Fruit fly (Drosophila melanogaster) whole organism, embryonic: Measurements from ENCODE around the gene Acp26Aa.

Experiments
- C15 ChIP-seq: fragments of 200-800 bp; sonication (Bioruptor generic); IDR thresholded peaks from 3 replicates; pipeline ENCODE4 v1.3.6; 2022; ENCODE audit warnings: missing biosample characterization, missing genetic modification characterization
- CG10462 ChIP-seq: fragments of 200-800 bp; sonication (Bioruptor generic); optimal IDR thresholded peaks from 2 replicates; lab custom pipeline; 2016; ENCODE audit warnings: missing biosample characterization, missing genetic modification characterization
- CG12104 ChIP-seq: fragments of 200-800 bp; sonication (Bioruptor generic); optimal IDR thresholded peaks from 3 replicates; lab custom pipeline; 2016; ENCODE audit warnings: missing biosample characterization, missing genetic modification characterization
- CG12299 ChIP-seq: fragments of 200-800 bp; sonication (Bioruptor generic); optimal IDR thresholded peaks from 2 replicates; lab custom pipeline; 2018; ENCODE audit warnings: missing biosample characterization, mild to moderate bottlenecking, missing genetic modification characterization
- CG1647 ChIP-seq: fragments of 200-800 bp; sonication (Bioruptor generic); optimal IDR thresholded peaks from 3 replicates; lab custom pipeline; 2016; ENCODE audit warnings: missing biosample characterization, missing genetic modification characterization
- CG16863 ChIP-seq: fragments of 200-800 bp; sonication (Bioruptor generic); optimal IDR thresholded peaks from 3 replicates; lab custom pipeline; 2016; ENCODE audit warnings: missing biosample characterization, missing genetic modification characterization
- CG17385 ChIP-seq: fragments of 200-800 bp; sonication (Bioruptor generic); optimal IDR thresholded peaks from 3 replicates; lab custom pipeline; 2018; ENCODE audit warnings: missing biosample characterization, mild to moderate bottlenecking, missing genetic modification characterization
- CG17568 ChIP-seq: fragments of 200-800 bp; sonication (Bioruptor generic); optimal IDR thresholded peaks from 2 replicates; lab custom pipeline; 2018; ENCODE audit warnings: missing biosample characterization, mild to moderate bottlenecking, missing genetic modification characterization, moderate library complexity
- CG1792 ChIP-seq: fragments of 200-800 bp; sonication (Bioruptor generic); optimal IDR thresholded peaks from 2 replicates; lab custom pipeline; 2016; ENCODE audit warnings: missing biosample characterization, missing genetic modification characterization
- CG18764 ChIP-seq: fragments of 200-800 bp; sonication (Bioruptor generic); optimal IDR thresholded peaks from 3 replicates; lab custom pipeline; 2016; ENCODE audit warnings: missing biosample characterization, missing genetic modification characterization
- CG32767 ChIP-seq: fragments of 200-800 bp; sonication (Bioruptor generic); IDR thresholded peaks from 2 replicates; pipeline ENCODE4 v1.3.6; 2022; ENCODE audit warnings: missing biosample characterization, missing genetic modification characterization
- CG5180 ChIP-seq: fragments of 200-800 bp; sonication (Bioruptor generic); optimal IDR thresholded peaks from 3 replicates; lab custom pipeline; 2017; ENCODE audit warnings: missing biosample characterization, missing genetic modification characterization, mild to moderate bottlenecking, moderate library complexity, missing genetic modification reagents
- CG6765 ChIP-seq: fragments of 200-800 bp; sonication (Bioruptor generic); optimal IDR thresholded peaks from 3 replicates; lab custom pipeline; 2017; ENCODE audit warnings: missing biosample characterization, mild to moderate bottlenecking, missing genetic modification characterization
- CG7556 ChIP-seq: fragments of 200-800 bp; sonication (Bioruptor generic); optimal IDR thresholded peaks from 2 replicates; lab custom pipeline; 2017; ENCODE audit warnings: missing biosample characterization, mild to moderate bottlenecking, missing genetic modification characterization
- CG7839 ChIP-seq: fragments of 200-800 bp; sonication (Bioruptor generic); optimal IDR thresholded peaks from 3 replicates; lab custom pipeline; 2018; ENCODE audit warnings: missing biosample characterization, mild to moderate bottlenecking, missing genetic modification characterization, moderate library complexity
- CG8765 ChIP-seq: fragments of 200-800 bp; sonication (Bioruptor generic); IDR thresholded peaks from 2 replicates; pipeline ENCODE4 v1.3.6; 2022; ENCODE audit warnings: missing biosample characterization, missing genetic modification characterization
- CG8944 ChIP-seq: fragments of 200-800 bp; sonication (Bioruptor generic); optimal IDR thresholded peaks from 3 replicates; lab custom pipeline; 2016; ENCODE audit warnings: missing biosample characterization, missing genetic modification characterization
- CG9727 ChIP-seq: fragments of 200-800 bp; sonication (Bioruptor generic); optimal IDR thresholded peaks from 3 replicates; lab custom pipeline; 2017; ENCODE audit warnings: missing biosample characterization, mild to moderate bottlenecking, missing genetic modification characterization
- CkIIα-i1 ChIP-seq: fragments of 200-800 bp; sonication (Bioruptor generic); IDR thresholded peaks from 2 replicates; pipeline ENCODE4 v1.3.6; 2022; ENCODE audit warnings: missing biosample characterization, missing genetic modification characterization
- Doc2 ChIP-seq: fragments of 200-800 bp; sonication (Bioruptor generic); IDR thresholded peaks from 2 replicates; pipeline ENCODE4 v1.3.6; 2022; ENCODE audit warnings: missing biosample characterization, missing genetic modification characterization
- Dref ChIP-seq: fragments of 200-800 bp; sonication (Bioruptor generic); IDR thresholded peaks from 2 replicates; pipeline ENCODE4 v1.3.6; 2022; ENCODE audit warnings: missing biosample characterization, missing genetic modification characterization
- Fer2 ChIP-seq: fragments of 200-800 bp; sonication (Bioruptor generic); optimal IDR thresholded peaks from 2 replicates; lab custom pipeline; 2018; ENCODE audit warnings: missing biosample characterization, mild to moderate bottlenecking, missing genetic modification characterization, moderate library complexity
- Gug ChIP-seq: fragments of 200-800 bp; sonication (Bioruptor generic); IDR thresholded peaks from 4 replicates; pipeline ENCODE4 v1.3.6; 2022; ENCODE audit warnings: missing biosample characterization, missing genetic modification characterization
- Hey ChIP-seq: fragments of 200-800 bp; sonication (Bioruptor generic); optimal IDR thresholded peaks from 3 replicates; lab custom pipeline; 2018; ENCODE audit warnings: missing biosample characterization, mild to moderate bottlenecking, missing genetic modification characterization
- Hr39 ChIP-seq: fragments of >200 bp; optimal IDR thresholded peaks from 2 replicates; lab custom pipeline; 2017
- Hsf ChIP-seq: fragments of 200-800 bp; sonication (Bioruptor generic); optimal IDR thresholded peaks from 3 replicates; lab custom pipeline; 2016; ENCODE audit warnings: missing biosample characterization, missing genetic modification characterization
- MBD-R2 ChIP-seq: fragments of 200-800 bp; sonication (Bioruptor generic); IDR thresholded peaks from 2 replicates; pipeline ENCODE4 v1.3.6; 2022; ENCODE audit warnings: missing biosample characterization, missing genetic modification characterization
- NFAT ChIP-seq: fragments of 200-800 bp; sonication (Bioruptor generic); IDR thresholded peaks from 2 replicates; pipeline ENCODE4 v1.3.6; 2022; ENCODE audit warnings: missing biosample characterization, missing genetic modification characterization
- Nf-YC ChIP-seq: fragments of 200-800 bp; optimal IDR thresholded peaks from 3 replicates; lab custom pipeline; 2019; ENCODE audit warnings: missing biosample characterization, mild to moderate bottlenecking, missing genetic modification characterization, moderate library complexity
- Optix ChIP-seq: fragments of 200-800 bp; sonication (Bioruptor generic); IDR thresholded peaks from 3 replicates; pipeline ENCODE4 v1.3.6; 2022; ENCODE audit warnings: missing biosample characterization, missing genetic modification characterization
- Poxn ChIP-seq: fragments of 200-800 bp; sonication (Bioruptor generic); IDR thresholded peaks from 2 replicates; pipeline ENCODE4 v1.3.6; 2022; ENCODE audit warnings: missing biosample characterization, missing genetic modification characterization
- Tbp ChIP-seq: fragments of >200 bp; optimal IDR thresholded peaks from 2 replicates; lab custom pipeline; 2018; ENCODE audit warnings: missing biosample characterization, missing genetic modification characterization
- ara ChIP-seq: fragments of 200-800 bp; sonication (Bioruptor generic); IDR thresholded peaks from 2 replicates; pipeline ENCODE4 v1.3.6; 2022; ENCODE audit warnings: missing biosample characterization, missing genetic modification characterization
- crp ChIP-seq, 2 experiments: fragments of 200-800 bp; sonication (Bioruptor generic); optimal IDR thresholded peaks; 2 replicates in 1 of 2; 3 replicates in 1 of 2; lab custom pipeline; 2017; ENCODE audit warnings: missing biosample characterization in 2 of 2, missing genetic modification characterization in 2 of 2, mild to moderate bottlenecking in 1 of 2, moderate library complexity in 1 of 2
- dysf ChIP-seq: fragments of 200-800 bp; sonication (Bioruptor generic); IDR thresholded peaks from 3 replicates; pipeline ENCODE4 v1.3.6; 2022; ENCODE audit warnings: missing biosample characterization, missing genetic modification characterization
- ewg ChIP-seq: fragments of 200-800 bp; sonication (Bioruptor generic); optimal IDR thresholded peaks from 3 replicates; lab custom pipeline; 2017; ENCODE audit warnings: mild to moderate bottlenecking, missing biosample characterization, missing genetic modification reagents, missing genetic modification characterization
- gcm2 ChIP-seq: fragments of 200-800 bp; sonication (Bioruptor generic); optimal IDR thresholded peaks from 2 replicates; lab custom pipeline; 2016; ENCODE audit warnings: missing biosample characterization, missing genetic modification characterization
- gsb ChIP-seq: fragments of 200-800 bp; sonication (Bioruptor generic); IDR thresholded peaks from 2 replicates; pipeline ENCODE4 v1.3.6; 2022; ENCODE audit warnings: missing biosample characterization, missing genetic modification characterization
- her ChIP-seq: fragments of 200-800 bp; sonication (Bioruptor generic); optimal IDR thresholded peaks from 2 replicates; lab custom pipeline; 2016; ENCODE audit warnings: missing biosample characterization, missing genetic modification characterization
- lbe ChIP-seq: fragments of 200-800 bp; sonication (Bioruptor generic); optimal IDR thresholded peaks from 2 replicates; lab custom pipeline; 2016; ENCODE audit warnings: missing biosample characterization, mild to moderate bottlenecking, missing genetic modification characterization
- oc ChIP-seq: fragments of 200-800 bp; sonication (Bioruptor generic); optimal IDR thresholded peaks from 2 replicates; lab custom pipeline; 2018; ENCODE audit warnings: missing biosample characterization, mild to moderate bottlenecking, missing genetic modification characterization, moderate library complexity
- pfk ChIP-seq: fragments of 200-800 bp; sonication (Bioruptor generic); optimal IDR thresholded peaks from 2 replicates; lab custom pipeline; 2018; ENCODE audit warnings: missing biosample characterization, mild to moderate bottlenecking, missing genetic modification characterization, moderate library complexity
- pita ChIP-seq: fragments of 200-800 bp; sonication (Bioruptor generic); optimal IDR thresholded peaks from 2 replicates; lab custom pipeline; 2017; ENCODE audit warnings: missing biosample characterization, mild to moderate bottlenecking, missing genetic modification characterization
- seq ChIP-seq: fragments of 200-800 bp; sonication (Bioruptor generic); IDR thresholded peaks from 2 replicates; pipeline ENCODE4 v1.3.6; 2022; ENCODE audit warnings: missing biosample characterization, missing genetic modification characterization
- slou ChIP-seq: fragments of 200-800 bp; sonication (Bioruptor generic); optimal IDR thresholded peaks from 3 replicates; lab custom pipeline; 2016; ENCODE audit warnings: missing biosample characterization, missing genetic modification characterization
- sna ChIP-seq: fragments of 200-800 bp; sonication (Bioruptor generic); IDR thresholded peaks from 2 replicates; pipeline ENCODE4 v1.3.6; 2022; ENCODE audit warnings: missing biosample characterization, missing genetic modification characterization; ENCODE audit not compliant: partially characterized antibody
- sqz ChIP-seq: fragments of 200-800 bp; sonication (Bioruptor generic); optimal IDR thresholded peaks from 3 replicates; lab custom pipeline; 2018; ENCODE audit warnings: missing biosample characterization, mild to moderate bottlenecking, missing genetic modification characterization
- stwl ChIP-seq: fragments of 200-800 bp; sonication (Bioruptor generic); optimal IDR thresholded peaks from 3 replicates; lab custom pipeline; 2018; ENCODE audit warnings: missing biosample characterization, mild to moderate bottlenecking, missing genetic modification characterization, moderate library complexity
- tup ChIP-seq: fragments of 200-800 bp; sonication (Bioruptor generic); optimal IDR thresholded peaks from 2 replicates; lab custom pipeline; 2016; ENCODE audit warnings: missing biosample characterization, mild to moderate bottlenecking, missing genetic modification characterization, moderate library complexity
- wdn ChIP-seq: fragments of 200-800 bp; sonication (Bioruptor generic); IDR thresholded peaks from 2 replicates; pipeline ENCODE4 v1.3.6; 2022; ENCODE audit warnings: missing biosample characterization, missing genetic modification characterization
- yki ChIP-seq: fragments of >200 bp; optimal IDR thresholded peaks from 3 replicates; lab custom pipeline; 2018
- zf30C ChIP-seq: fragments of 200-800 bp; sonication (Bioruptor generic); optimal IDR thresholded peaks from 3 replicates; lab custom pipeline; 2018; ENCODE audit warnings: missing biosample characterization, mild to moderate bottlenecking, missing genetic modification characterization
- zfh2 ChIP-seq: fragments of 200-800 bp; sonication (Bioruptor generic); optimal IDR thresholded peaks from 2 replicates; lab custom pipeline; 2016; ENCODE audit warnings: missing biosample characterization, missing genetic modification characterization

Gene Acp26Aa

DNA sequence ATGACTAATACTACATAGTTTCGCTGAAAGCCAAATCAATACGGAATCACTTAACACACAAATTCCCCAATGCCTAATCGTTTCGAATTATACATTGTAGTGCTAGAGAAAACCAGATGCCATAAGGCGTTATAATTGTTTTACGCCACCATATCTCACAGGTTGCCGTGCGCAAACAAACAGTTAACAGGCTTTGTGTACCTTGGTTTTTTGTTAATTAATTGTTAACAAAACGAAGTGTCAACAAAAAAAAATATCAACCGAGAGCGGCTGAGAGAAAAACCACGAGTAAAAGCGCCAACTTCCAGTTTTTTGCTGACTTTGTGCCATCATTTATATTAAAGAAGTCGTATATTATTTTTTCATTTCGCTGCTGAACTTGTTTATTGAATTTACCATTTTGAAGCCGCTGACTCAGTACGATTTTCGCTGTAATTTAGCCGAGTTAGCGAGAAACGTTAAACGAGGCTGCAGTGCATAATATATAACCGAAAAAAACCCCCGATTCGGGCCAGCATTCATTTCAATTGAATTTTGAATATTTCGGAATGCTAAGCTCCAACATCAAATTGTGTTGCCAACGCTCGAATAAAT lies 17.1 kb downstream of the Acp26Aa start (continued):
- TF ChIP-seq MBD-R2 (GFP tag; lab: Robert Waterston, UW) (no peak), Doc2 (no peak), Hey (tag; lab: Kevin White, UChicago) (peak; percentile 38), sna (GFP tag; lab: Robert Waterston, UW) (no peak), stwl (tag; lab: Kevin White, UChicago) (no peak), CkIIα-i1 (GFP tag; lab: Robert Waterston, UW) (no peak), ewg (GFP tag; lab: Kevin White, UChicago) (no peak), yki (lab: Kevin White, UChicago) (no peak), slou (GFP tag; lab: Kevin White, UChicago) (no peak), CG1792 (no peak), Poxn (GFP tag; lab: Robert Waterston, UW) (no peak), CG8765 (GFP tag; lab: Robert Waterston, UW) (no peak), zf30C (no peak), CG17385 (peak; percentile 44), ara (no peak), lbe (GFP tag; lab: Kevin White, UChicago) (no peak), pfk (GFP tag; lab: Kevin White, UChicago) (peak; percentile 25), CG5180 (GFP tag; lab: Kevin White, UChicago) (no peak), CG1647 (no peak), sqz (GFP tag; lab: Kevin White, UChicago) (no peak), Optix (GFP tag; lab: Robert Waterston, UW) (no peak), wdn (GFP tag; lab: Robert Waterston, UW) (no peak), gsb (no peak), CG7839 (tag; lab: Kevin White, UChicago) (peak; percentile 13), CG6765 (GFP tag; lab: Kevin White, UChicago) (peak; percentile 36), CG12104 (peak; percentile 25), CG16863 (GFP tag; lab: Kevin White, UChicago) (no peak), CG32767 (GFP tag; lab: Robert Waterston, UW) (no peak), NFAT (no peak), Gug (no peak), her (peak; percentile 2), tup (GFP tag; lab: Kevin White, UChicago) (peak; percentile 15), C15 (GFP tag; lab: Robert Waterston, UW) (no peak), CG7556 (peak; percentile 6), gcm2 (GFP tag; lab: Kevin White, UChicago) (no peak), CG18764 (no peak), CG17568 (GFP tag; lab: Kevin White, UChicago) (peak; percentile 74), CG10462 (GFP tag; lab: Kevin White, UChicago) (no peak), seq (GFP tag; lab: Robert Waterston, UW) (peak; percentile 48; the same call in 1 of the 2 replicates), CG12299 (peak; percentile 18), dysf (GFP tag; lab: Robert Waterston, UW) (no peak), Dref (GFP tag; lab: Robert Waterston, UW) (no peak), Tbp (GFP tag; lab: Kevin White, UChicago) (no peak), Hr39 (no peak), CG9727 (peak; percentile 38), crp (GFP tag; optimal IDR thresholded peaks at IDR 0.05; lab: Kevin White, UChicago) (no peak), Nf-YC (tag; lab: Kevin White, UChicago) (no peak), Hsf (GFP tag; lab: Kevin White, UChicago) (no peak), oc (tag; lab: Kevin White, UChicago) (no peak), zfh2 (no peak), CG8944 (GFP tag; lab: Kevin White, UChicago) (no peak), pita (no peak), Fer2 (tag; lab: Kevin White, UChicago) (peak; percentile 70)
